Worm (Caenorhabditis elegans): Measurements from ENCODE around the gene C04C3.9.
"Not testable (repeated sequence)": the region's sequence is repeated elsewhere in the genome, so short reads cannot be mapped to it uniquely, and the experiment has no call there.

Gene C04C3.9

ce11 chrIV:3440848-3441247 is 12.5 kb upstream of the C04C3.9 start, which contains the start of gene grd-10:
Gene grd-10 (plus strand): TSS chrIV:3441055.
- no peak for TF ChIP-seq nhr-28 (tag; optimal IDR thresholded peaks at IDR 0.05)
- no peak for TF ChIP-seq bed-3 (GFP tag; optimal IDR thresholded peaks at IDR 0.05)
- TF ChIP-seq ceh-39 (tag; optimal IDR thresholded peaks at IDR 0.05), result no peak
- TF ChIP-seq mep-1 (tag; optimal IDR thresholded peaks at IDR 0.05), result no peak
- no peak for TF ChIP-seq ceh-83 (GFP tag; optimal IDR thresholded peaks at IDR 0.05)
- TF ChIP-seq sptf-1 (tag; optimal IDR thresholded peaks at IDR 0.05), result no peak
- TF ChIP-seq drap-1 (GFP tag; optimal IDR thresholded peaks at IDR 0.05), result no peak
- no peak for TF ChIP-seq hlh-1 (tag; optimal IDR thresholded peaks at IDR 0.05)
- no peak for TF ChIP-seq snpc-4 (tag; optimal IDR thresholded peaks at IDR 0.05)
- no peak for TF ChIP-seq mab-5 (tag; optimal IDR thresholded peaks at IDR 0.05)

ce11 chrIV:3439354-3439753 is 11.0 kb upstream of the C04C3.9 start, which contains the start of gene grd-3:
Gene grd-3 (plus strand): TSS chrIV:3439655.
- no peak for TF ChIP-seq elt-3 (tag; optimal IDR thresholded peaks at IDR 0.05)
- TF ChIP-seq elt-1 (tag; optimal IDR thresholded peaks at IDR 0.05; ENCODE audit: borderline replicate concordance, insufficient read depth), result no peak
- no peak for TF ChIP-seq ces-1 (GFP tag; optimal IDR thresholded peaks at IDR 0.05)
- no peak for TF ChIP-seq ham-2 (GFP tag; optimal IDR thresholded peaks at IDR 0.05)
- no peak for TF ChIP-seq ztf-11 (tag; optimal IDR thresholded peaks at IDR 0.05)
- TF ChIP-seq cnd-1 (tag; optimal IDR thresholded peaks at IDR 0.05), result no peak
- no peak for TF ChIP-seq snpc-4 (tag; optimal IDR thresholded peaks at IDR 0.05)
- TF ChIP-seq zip-8 (tag; optimal IDR thresholded peaks at IDR 0.05), result no peak
- TF ChIP-seq sptf-1 (tag; optimal IDR thresholded peaks at IDR 0.05), result no peak
- no peak for TF ChIP-seq mep-1 (tag; optimal IDR thresholded peaks at IDR 0.05)
- no peak for TF ChIP-seq tbx-8 (GFP tag; optimal IDR thresholded peaks at IDR 0.05)

DNA sequence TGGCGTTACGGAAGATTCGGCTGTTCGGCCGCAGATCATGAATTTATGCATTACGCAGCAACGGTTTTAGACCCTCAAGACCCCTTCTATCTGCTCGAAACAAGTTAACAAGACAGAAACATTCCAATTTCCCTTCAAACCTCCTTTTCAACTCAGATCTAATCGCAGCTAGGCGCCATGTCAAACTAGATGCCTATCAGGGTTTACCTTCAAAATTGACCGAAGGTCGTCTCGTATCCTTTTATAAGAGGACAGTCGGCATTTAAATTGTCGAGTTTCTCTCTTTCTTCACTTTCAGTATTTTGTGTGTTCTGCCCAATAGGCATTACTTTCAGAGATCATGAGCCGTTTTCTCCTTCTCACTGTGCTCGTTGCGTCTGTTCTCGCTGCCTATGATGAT is 9.7 kb upstream of the C04C3.9 start, which contains the start of gene grd-13:
Gene grd-13, plus strand, starts transcription at position 291 of the 400 bp plus-strand sequence.
- TF ChIP-seq unc-120 (tag; optimal IDR thresholded peaks at IDR 0.05; ENCODE audit: poor library complexity, severe bottlenecking) (no peak), nhr-237 (tag; optimal IDR thresholded peaks at IDR 0.05) (no peak), ces-1 (GFP tag; optimal IDR thresholded peaks at IDR 0.05) (no peak), ztf-11 (tag; optimal IDR thresholded peaks at IDR 0.05) (no peak), pha-4 (tag; optimal IDR thresholded peaks at IDR 0.05) (no peak), bed-3 (GFP tag; optimal IDR thresholded peaks at IDR 0.05) (no peak), lsy-2 (tag; optimal IDR thresholded peaks at IDR 0.05) (no peak), unc-39 (tag; optimal IDR thresholded peaks at IDR 0.05) (no peak), drap-1 (GFP tag; optimal IDR thresholded peaks at IDR 0.05) (no peak), tbx-8 (GFP tag; optimal IDR thresholded peaks at IDR 0.05) (no peak), flh-1 (GFP tag; optimal IDR thresholded peaks at IDR 0.05) (no peak), elt-1 (tag; optimal IDR thresholded peaks at IDR 0.05; ENCODE audit: borderline replicate concordance, insufficient read depth) (no peak), cnd-1 (tag; optimal IDR thresholded peaks at IDR 0.05) (no peak), ceh-83 (GFP tag; optimal IDR thresholded peaks at IDR 0.05) (no peak), elt-3 (tag; optimal IDR thresholded peaks at IDR 0.05) (no peak)

ce11 chrIV:3436021-3436420 is 7.7 kb upstream of the C04C3.9 start, which contains the start of gene srz-32:
Gene srz-32 (plus strand): TSS chrIV:3436321.
- TF ChIP-seq cnd-1 (tag; optimal IDR thresholded peaks at IDR 0.05), result no peak
- no peak for TF ChIP-seq nhr-12 (tag; optimal IDR thresholded peaks at IDR 0.05)
- no peak for TF ChIP-seq ceh-43 (GFP tag; optimal IDR thresholded peaks at IDR 0.05)
- no peak for TF ChIP-seq pha-4 (tag; optimal IDR thresholded peaks at IDR 0.05)
- no peak for TF ChIP-seq hlh-1 (tag; optimal IDR thresholded peaks at IDR 0.05)
- no peak for TF ChIP-seq ceh-39 (tag; optimal IDR thresholded peaks at IDR 0.05)
- TF ChIP-seq mab-5 (tag; optimal IDR thresholded peaks at IDR 0.05), result no peak
- no peak for TF ChIP-seq nhr-2 (tag; optimal IDR thresholded peaks at IDR 0.05)
- no peak for TF ChIP-seq snpc-4 (tag; optimal IDR thresholded peaks at IDR 0.05)
- no peak for TF ChIP-seq bed-3 (GFP tag; optimal IDR thresholded peaks at IDR 0.05)
- no peak for TF ChIP-seq elt-1 (tag; optimal IDR thresholded peaks at IDR 0.05; ENCODE audit: borderline replicate concordance, insufficient read depth)
- TF ChIP-seq sptf-1 (tag; optimal IDR thresholded peaks at IDR 0.05), result no peak
- no peak for TF ChIP-seq mls-2 (tag; optimal IDR thresholded peaks at IDR 0.05)
- no peak for TF ChIP-seq tbx-8 (GFP tag; optimal IDR thresholded peaks at IDR 0.05)
- no peak for TF ChIP-seq M03D4.4 (tag; optimal IDR thresholded peaks at IDR 0.05)
- TF ChIP-seq nhr-28 (tag; optimal IDR thresholded peaks at IDR 0.05), result no peak
- no peak for TF ChIP-seq mep-1 (tag; optimal IDR thresholded peaks at IDR 0.05)
- no peak for TF ChIP-seq lin-32 (GFP tag; optimal IDR thresholded peaks at IDR 0.05)
- TF ChIP-seq flh-1 (GFP tag; optimal IDR thresholded peaks at IDR 0.05), result no peak

DNA sequence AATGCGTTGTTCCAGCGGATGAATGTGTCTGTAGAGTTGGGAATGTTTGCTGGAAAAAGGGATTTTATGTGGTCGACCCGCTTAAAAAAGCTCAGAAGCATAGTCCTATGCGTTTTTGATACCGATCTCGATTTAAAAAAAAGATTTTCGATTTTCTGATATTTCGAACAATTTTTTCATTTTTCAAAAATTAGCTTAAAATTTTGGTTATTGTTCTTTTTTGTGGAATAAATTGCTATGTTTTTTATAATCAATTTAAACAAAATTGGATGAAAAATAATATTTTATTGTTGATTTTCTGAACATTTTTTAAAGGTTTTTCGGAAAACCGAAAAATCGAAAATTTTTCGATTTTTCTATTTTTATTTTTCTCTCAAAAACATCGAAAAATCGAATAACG is 5.1 kb upstream of the C04C3.9 start, which contains the start of gene C04C3.7:
Gene C04C3.7, minus strand, starts transcription at position 101 of the 400 bp plus-strand sequence.
- not testable (repeated sequence) for TF ChIP-seq nhr-237, cnd-1, pha-4 (tag; optimal IDR thresholded peaks at IDR 0.05)
